Fruit fly (Drosophila melanogaster) whole organism, wandering third instar larva: ENCODE data around the gene CG34164.
A peak's percentile ranks its signal among the peaks of the same experiment; 100 is the strongest.

ENCODE experiments used
- Abd-B ChIP-seq: fragments of >200 bp; optimal IDR thresholded peaks from 2 replicates; lab custom pipeline; 2017; ENCODE audit warnings: missing biosample characterization, missing genetic modification characterization
- CG32264 ChIP-seq: fragments of 200-800 bp; sonication (Bioruptor generic); optimal IDR thresholded peaks from 2 replicates; lab custom pipeline; 2016; ENCODE audit warnings: missing biosample characterization, missing genetic modification characterization
- CG9705 ChIP-seq: fragments of 200-800 bp; sonication (Bioruptor generic); optimal IDR thresholded peaks from 2 replicates; lab custom pipeline; 2018; ENCODE audit warnings: missing biosample characterization, mild to moderate bottlenecking, missing genetic modification characterization
- CrebA ChIP-seq: fragments of 200-800 bp; sonication (Bioruptor generic); optimal IDR thresholded peaks from 2 replicates; lab custom pipeline; 2016; ENCODE audit warnings: missing biosample characterization, mild to moderate bottlenecking, missing genetic modification characterization, borderline replicate concordance
- Dif ChIP-seq: fragments of 200-275, 200-300 bp; sonication (Bioruptor generic); optimal IDR thresholded peaks from 2 replicates; lab custom pipeline; 2018; ENCODE audit warnings: missing biosample characterization, missing genetic modification characterization; ENCODE audit not compliant: partially characterized antibody
- GATAd ChIP-seq: sonication (Bioruptor generic); optimal IDR thresholded peaks from 2 replicates; lab custom pipeline; 2016; ENCODE audit warnings: missing biosample characterization, missing genetic modification characterization
- HLH106 ChIP-seq: fragments of 200-800 bp; optimal IDR thresholded peaks from 3 replicates; lab custom pipeline; 2019; ENCODE audit warnings: missing biosample characterization, mild to moderate bottlenecking, missing genetic modification characterization, moderate library complexity
- Hnf4 ChIP-seq: fragments of 200-800 bp; sonication (Bioruptor generic); optimal IDR thresholded peaks from 2 replicates; lab custom pipeline; 2016; ENCODE audit warnings: missing biosample characterization, mild to moderate bottlenecking, missing genetic modification characterization
- Hr78 ChIP-seq: fragments of >200 bp; optimal IDR thresholded peaks from 2 replicates; lab custom pipeline; 2017; ENCODE audit warnings: missing biosample characterization, missing genetic modification characterization
- Hr83 ChIP-seq: fragments of 200-300 bp; sonication (Bioruptor generic); optimal IDR thresholded peaks from 2 replicates; lab custom pipeline; 2016; ENCODE audit warnings: missing biosample characterization, mild to moderate bottlenecking, missing genetic modification characterization, moderate library complexity; ENCODE audit not compliant: poor library complexity, severe bottlenecking
- Jra ChIP-seq: sonication (Bioruptor generic); optimal IDR thresholded peaks from 2 replicates; lab custom pipeline; 2016; ENCODE audit warnings: missing biosample characterization, missing genetic modification characterization
- Mio ChIP-seq: sonication (Bioruptor generic); optimal IDR thresholded peaks from 2 replicates; lab custom pipeline; 2016; ENCODE audit warnings: missing biosample characterization, missing genetic modification characterization
- Myc ChIP-seq: fragments of >200 bp; optimal IDR thresholded peaks from 2 replicates; lab custom pipeline; 2017
- N ChIP-seq: fragments of >200 bp; optimal IDR thresholded peaks from 2 replicates; lab custom pipeline; 2018; ENCODE audit warnings: missing biosample characterization, missing external identifiers, missing genetic modification characterization
- OdsH ChIP-seq: fragments of 200-800 bp; sonication (Bioruptor generic); optimal IDR thresholded peaks from 2 replicates; lab custom pipeline; 2016; ENCODE audit warnings: missing biosample characterization, mild to moderate bottlenecking, missing genetic modification characterization
- Rel ChIP-seq, 2 experiments: fragments of 200-800 bp; sonication (Bioruptor generic) in 1 of 2; optimal IDR thresholded peaks; 2 replicates in 1 of 2; 3 replicates in 1 of 2; lab custom pipeline; 2016 to 2019; ENCODE audit warnings: mild to moderate bottlenecking in 2 of 2, missing biosample characterization in 2 of 2, missing genetic modification characterization in 2 of 2, moderate library complexity in 1 of 2
- Sp1 ChIP-seq: fragments of 200-800 bp; sonication (Bioruptor generic); optimal IDR thresholded peaks from 3 replicates; lab custom pipeline; 2019; ENCODE audit warnings: missing biosample characterization, mild to moderate bottlenecking, missing genetic modification characterization, moderate library complexity
- Vsx2 ChIP-seq: fragments of 200-300, 225-300 bp; sonication (Bioruptor generic); optimal IDR thresholded peaks from 2 replicates; lab custom pipeline; 2018; ENCODE audit warnings: missing biosample characterization, missing genetic modification characterization; ENCODE audit not compliant: partially characterized antibody
- br ChIP-seq: fragments of 200-800 bp; sonication (Bioruptor generic); optimal IDR thresholded peaks from 2 replicates; lab custom pipeline; 2016; ENCODE audit warnings: missing biosample characterization, missing genetic modification characterization
- brk ChIP-seq: fragments of 200-800 bp; sonication (Bioruptor generic); optimal IDR thresholded peaks from 2 replicates; lab custom pipeline; 2016; ENCODE audit warnings: missing biosample characterization, mild to moderate bottlenecking, missing genetic modification characterization
- dl ChIP-seq, 2 experiments: fragments of 175-275, 200-275 bp in 1 of 2; fragments of 200-275 bp in 1 of 2; sonication (Bioruptor generic); optimal IDR thresholded peaks; lab custom pipeline; 2018; ENCODE audit warnings: mild to moderate bottlenecking in 2 of 2, missing biosample characterization in 2 of 2, missing genetic modification characterization in 2 of 2, moderate library complexity in 2 of 2; ENCODE audit not compliant: partially characterized antibody in 2 of 2, insufficient read depth in 1 of 2
- dmrt93B ChIP-seq: fragments of 200-800 bp; sonication (Bioruptor generic); optimal IDR thresholded peaks from 2 replicates; lab custom pipeline; 2018; ENCODE audit warnings: missing biosample characterization, mild to moderate bottlenecking, missing genetic modification characterization
- dsf ChIP-seq: sonication (Bioruptor generic); optimal IDR thresholded peaks from 2 replicates; lab custom pipeline; 2016; ENCODE audit warnings: missing biosample characterization, missing genetic modification characterization, borderline replicate concordance
- ey ChIP-seq: fragments of 200-800 bp; sonication (Bioruptor generic); optimal IDR thresholded peaks from 2 replicates; lab custom pipeline; 2016; ENCODE audit warnings: missing biosample characterization, missing genetic modification characterization
- foxo ChIP-seq, 2 experiments: fragments of 200-800 bp; sonication (Bioruptor generic); optimal IDR thresholded peaks; 2 replicates in 1 of 2; 3 replicates in 1 of 2; lab custom pipeline; 2016 to 2017; ENCODE audit warnings: missing biosample characterization in 2 of 2, missing genetic modification characterization in 2 of 2
- fru ChIP-seq: fragments of 200-800 bp; sonication (Bioruptor generic); optimal IDR thresholded peaks from 3 replicates; lab custom pipeline; 2016; ENCODE audit warnings: missing biosample characterization, mild to moderate bottlenecking, missing genetic modification characterization
- h ChIP-seq: fragments of 200-800 bp; sonication (Bioruptor generic); optimal IDR thresholded peaks from 3 replicates; lab custom pipeline; 2016; ENCODE audit warnings: missing biosample characterization, mild to moderate bottlenecking, missing genetic modification characterization
- jim ChIP-seq: fragments of 175-275, 200-325 bp; sonication (Bioruptor generic); optimal IDR thresholded peaks from 2 replicates; lab custom pipeline; 2016; ENCODE audit warnings: missing biosample characterization, mild to moderate bottlenecking, missing genetic modification characterization
- lola ChIP-seq: fragments of >200 bp; optimal IDR thresholded peaks from 2 replicates; lab custom pipeline; 2017; ENCODE audit warnings: missing biosample characterization, missing genetic modification characterization
- pan ChIP-seq: fragments of >200 bp; optimal IDR thresholded peaks from 2 replicates; lab custom pipeline; 2017
- psq ChIP-seq: fragments of 200-800 bp; sonication (Bioruptor generic); optimal IDR thresholded peaks from 3 replicates; lab custom pipeline; 2017; ENCODE audit warnings: missing biosample characterization, mild to moderate bottlenecking, missing genetic modification characterization, moderate library complexity
- rgr ChIP-seq: fragments of 200-800 bp; sonication (Bioruptor generic); optimal IDR thresholded peaks from 3 replicates; lab custom pipeline; 2016; ENCODE audit warnings: missing biosample characterization, mild to moderate bottlenecking, missing genetic modification characterization
- sage ChIP-seq: fragments of 200-800 bp; sonication (Bioruptor generic); optimal IDR thresholded peaks from 2 replicates; lab custom pipeline; 2016; ENCODE audit warnings: missing biosample characterization, mild to moderate bottlenecking, missing genetic modification characterization
- sv ChIP-seq: fragments of 200-800 bp; sonication (Bioruptor generic); optimal IDR thresholded peaks from 3 replicates; lab custom pipeline; 2016; ENCODE audit warnings: missing biosample characterization, missing genetic modification characterization
- tai ChIP-seq: sonication (Bioruptor generic); optimal IDR thresholded peaks from 2 replicates; lab custom pipeline; 2016; ENCODE audit warnings: missing biosample characterization, missing genetic modification characterization
- usp ChIP-seq: fragments of >200 bp; optimal IDR thresholded peaks from 2 replicates; lab custom pipeline; 2017; ENCODE audit warnings: missing biosample characterization, missing genetic modification characterization
- woc ChIP-seq: sonication (Bioruptor generic); optimal IDR thresholded peaks from 2 replicates; lab custom pipeline; 2016; ENCODE audit warnings: missing biosample characterization, mild to moderate bottlenecking, missing genetic modification characterization

Gene CG34164

dm6 chr2L:12045578-12045940 lies 10.6 kb upstream of the CG34164 start:
- TF ChIP-seq pan (no peak), br (GFP tag; lab: Kevin White, UChicago) (no peak), jim (no peak), GATAd (no peak), Myc (lab: Kevin White, UChicago) (no peak), Jra (no peak), psq (GFP tag; lab: Kevin White, UChicago) (peak; percentile 95), Hnf4 (GFP tag; lab: Kevin White, UChicago) (no peak), tai (GFP tag; lab: Kevin White, UChicago) (no peak), foxo (GFP tag; optimal IDR thresholded peaks at IDR 0.05; lab: Kevin White, UChicago) (no peak), dsf (no peak), CrebA (GFP tag; lab: Kevin White, UChicago) (no peak), Mio (GFP tag; lab: Kevin White, UChicago) (no peak), ey (GFP tag; lab: Kevin White, UChicago) (no peak), dl (GFP tag; optimal IDR thresholded peaks at IDR 0.05; lab: Kevin White, UChicago; ENCODE audit: insufficient read depth in 1 of 2, partially characterized antibody in 2 of 2) (no peak), Vsx2 (GFP tag; lab: Kevin White, UChicago) (peak; percentile 18), Hr83 (GFP tag; lab: Kevin White, UChicago) (no peak), N (GFP tag; lab: Kevin White, UChicago) (no peak), Sp1 (GFP tag; lab: Kevin White, UChicago) (no peak), lola (GFP tag; lab: Kevin White, UChicago) (peak; percentile 59), brk (GFP tag; lab: Kevin White, UChicago) (no peak)

dm6 chr2L:12045941-12046855 lies 9.9 kb upstream of the CG34164 start, which contains the start of gene CG6770:
TSS of gene CG6770 (minus strand) at chr2L:12046118.
- TF ChIP-seq CrebA (GFP tag; lab: Kevin White, UChicago) (peak; percentile 90), Abd-B (GFP tag; lab: Kevin White, UChicago) (no peak), pan (no peak), psq (GFP tag; lab: Kevin White, UChicago) (peak; percentile 61), Vsx2 (GFP tag; lab: Kevin White, UChicago) (peak; percentile 24), OdsH (GFP tag; lab: Kevin White, UChicago) (peak; percentile 85), HLH106 (tag; lab: Kevin White, UChicago) (peak; percentile 93), h (GFP tag; lab: Kevin White, UChicago) (peak; percentile 91), brk (GFP tag; lab: Kevin White, UChicago) (peak; percentile 79), Hnf4 (GFP tag; lab: Kevin White, UChicago) (peak; percentile 71), Hr83 (GFP tag; lab: Kevin White, UChicago) (peak; percentile 42), ey (GFP tag; lab: Kevin White, UChicago) (peak; percentile 82), Myc (lab: Kevin White, UChicago) (no peak), usp (GFP tag; lab: Kevin White, UChicago) (no peak), Mio (GFP tag; lab: Kevin White, UChicago) (peak; percentile 31), sage (GFP tag; lab: Kevin White, UChicago) (peak; percentile 89), foxo (GFP tag; optimal IDR thresholded peaks at IDR 0.05; lab: Kevin White, UChicago) (peak; percentile 73 to 89), Hr78 (GFP tag; lab: Kevin White, UChicago) (no peak), tai (GFP tag; lab: Kevin White, UChicago) (peak; percentile 76), jim (peak; percentile 76), woc (GFP tag; lab: Kevin White, UChicago) (peak; percentile 77), dsf (peak; percentile 54), Sp1 (GFP tag; lab: Kevin White, UChicago) (peak; percentile 95), Jra (peak; percentile 66), CG9705 (GFP tag; lab: Kevin White, UChicago) (peak; percentile 81), rgr (GFP tag; lab: Kevin White, UChicago) (peak; percentile 90), Dif (GFP tag; lab: Kevin White, UChicago) (no peak), sv (GFP tag; lab: Kevin White, UChicago) (peak; percentile 45), dmrt93B (GFP tag; lab: Kevin White, UChicago) (peak; percentile 71), fru (GFP tag; lab: Kevin White, UChicago) (peak; percentile 81), CG32264 (GFP tag; lab: Kevin White, UChicago) (no peak), dl (GFP tag; optimal IDR thresholded peaks at IDR 0.05; lab: Kevin White, UChicago; ENCODE audit: insufficient read depth in 1 of 2, partially characterized antibody in 2 of 2) (no peak), Rel (GFP tag; optimal IDR thresholded peaks at IDR 0.05; lab: Kevin White, UChicago) (peak; percentile 70), Rel (tag; optimal IDR thresholded peaks at IDR 0.05; lab: Kevin White, UChicago) (peak; percentile 84), br (GFP tag; lab: Kevin White, UChicago) (peak; percentile 87)
